Fruit fly (Drosophila melanogaster) whole organism, embryonic: ENCODE results near the gene CG6398.

Source experiments
- Aef1 ChIP-seq: fragments of 200-800 bp; sonication (Bioruptor generic); IDR thresholded peaks from 3 replicates; pipeline ENCODE4 v1.3.6; 2022; ENCODE audit warnings: missing biosample characterization, missing genetic modification characterization
- BEAF-32 ChIP-seq: fragments of 200-800 bp; sonication (Bioruptor generic); optimal IDR thresholded peaks from 3 replicates; lab custom pipeline; 2017; ENCODE audit warnings: missing biosample characterization, missing genetic modification characterization, mild to moderate bottlenecking, moderate library complexity, missing genetic modification reagents
- BtbVII ChIP-seq: fragments of 200-800 bp; sonication (Bioruptor generic); optimal IDR thresholded peaks from 3 replicates; lab custom pipeline; 2017; ENCODE audit warnings: missing biosample characterization, mild to moderate bottlenecking, missing genetic modification characterization
- CG12071 ChIP-seq: fragments of 200-800 bp; sonication (Bioruptor generic); optimal IDR thresholded peaks from 3 replicates; lab custom pipeline; 2018; ENCODE audit warnings: missing biosample characterization, mild to moderate bottlenecking, missing genetic modification characterization
- CG12769 ChIP-seq: fragments of 200-800 bp; sonication (Bioruptor generic); optimal IDR thresholded peaks from 2 replicates; lab custom pipeline; 2019; ENCODE audit warnings: missing biosample characterization, mild to moderate bottlenecking, missing genetic modification characterization, moderate library complexity
- CG12942 ChIP-seq: fragments of 200-800 bp; sonication (Bioruptor generic); optimal IDR thresholded peaks from 3 replicates; lab custom pipeline; 2016; ENCODE audit warnings: missing biosample characterization, missing genetic modification characterization
- CG13624 ChIP-seq: fragments of 200-800 bp; sonication (Bioruptor generic); optimal IDR thresholded peaks from 2 replicates; lab custom pipeline; 2016; ENCODE audit warnings: missing biosample characterization, missing genetic modification characterization
- CG14050 ChIP-seq: fragments of 200-800 bp; sonication (Bioruptor generic); IDR thresholded peaks from 3 replicates; pipeline ENCODE4 v1.3.6; 2022; ENCODE audit warnings: missing biosample characterization, missing genetic modification characterization
- CG15601 ChIP-seq: fragments of 200-800 bp; sonication (Bioruptor generic); optimal IDR thresholded peaks from 3 replicates; lab custom pipeline; 2019; ENCODE audit warnings: missing biosample characterization, mild to moderate bottlenecking, missing genetic modification characterization, moderate library complexity
- CG16815 ChIP-seq: fragments of 200-800 bp; sonication (Bioruptor generic); optimal IDR thresholded peaks from 3 replicates; lab custom pipeline; 2017; ENCODE audit warnings: missing biosample characterization, mild to moderate bottlenecking, missing genetic modification characterization
- CG17328 ChIP-seq: fragments of 200-800 bp; sonication (Bioruptor generic); IDR thresholded peaks from 2 replicates; pipeline ENCODE4 v1.3.6; 2022; ENCODE audit warnings: missing biosample characterization, missing genetic modification characterization
- CG18011 ChIP-seq: fragments of 200-800 bp; sonication (Bioruptor generic); optimal IDR thresholded peaks from 2 replicates; lab custom pipeline; 2017; ENCODE audit warnings: missing biosample characterization, missing genetic modification characterization, mild to moderate bottlenecking, moderate library complexity, missing genotype
- CG30403 ChIP-seq: fragments of 200-800 bp; sonication (Bioruptor generic); optimal IDR thresholded peaks from 3 replicates; lab custom pipeline; 2016; ENCODE audit warnings: missing biosample characterization, missing genetic modification characterization
- CG3065 ChIP-seq: fragments of 200-800 bp; sonication (Bioruptor generic); optimal IDR thresholded peaks from 2 replicates; lab custom pipeline; 2016; ENCODE audit warnings: missing biosample characterization, missing genetic modification characterization
- CG4820 ChIP-seq: fragments of 200-800 bp; sonication (Bioruptor generic); optimal IDR thresholded peaks from 3 replicates; lab custom pipeline; 2016; ENCODE audit warnings: missing biosample characterization, missing genetic modification characterization
- CG6254 ChIP-seq: fragments of 200-800 bp; sonication (Bioruptor generic); optimal IDR thresholded peaks from 3 replicates; lab custom pipeline; 2017; ENCODE audit warnings: mild to moderate bottlenecking, missing biosample characterization, missing genetic modification reagents, missing genetic modification characterization
- CG6765 ChIP-seq: fragments of 200-800 bp; sonication (Bioruptor generic); optimal IDR thresholded peaks from 3 replicates; lab custom pipeline; 2017; ENCODE audit warnings: missing biosample characterization, mild to moderate bottlenecking, missing genetic modification characterization
- CG7271 ChIP-seq: fragments of 200-800 bp; sonication (Bioruptor generic); optimal IDR thresholded peaks from 2 replicates; lab custom pipeline; 2018; ENCODE audit warnings: missing biosample characterization, mild to moderate bottlenecking, missing genetic modification characterization, moderate library complexity
- CG7839 ChIP-seq: fragments of 200-800 bp; sonication (Bioruptor generic); optimal IDR thresholded peaks from 3 replicates; lab custom pipeline; 2018; ENCODE audit warnings: missing biosample characterization, mild to moderate bottlenecking, missing genetic modification characterization, moderate library complexity
- CG7928 ChIP-seq: fragments of 200-800 bp; sonication (Bioruptor generic); optimal IDR thresholded peaks from 2 replicates; lab custom pipeline; 2017; ENCODE audit warnings: missing biosample characterization, mild to moderate bottlenecking, missing genetic modification characterization
- CG8359 ChIP-seq: fragments of 200-800 bp; sonication (Bioruptor generic); optimal IDR thresholded peaks from 2 replicates; lab custom pipeline; 2017; ENCODE audit warnings: missing biosample characterization, mild to moderate bottlenecking, missing genetic modification characterization, borderline replicate concordance
- Camta ChIP-seq: fragments of 200-800 bp; sonication (Bioruptor generic); optimal IDR thresholded peaks from 2 replicates; lab custom pipeline; 2016; ENCODE audit warnings: missing biosample characterization, missing genetic modification characterization
- D19A ChIP-seq: fragments of 200-800 bp; optimal IDR thresholded peaks from 3 replicates; lab custom pipeline; 2019; ENCODE audit warnings: missing biosample characterization, mild to moderate bottlenecking, missing genetic modification characterization, moderate library complexity
- HLHmδ ChIP-seq: fragments of 200-800 bp; sonication (Bioruptor generic); optimal IDR thresholded peaks from 2 replicates; lab custom pipeline; 2018; ENCODE audit warnings: missing biosample characterization, mild to moderate bottlenecking, missing genetic modification characterization, moderate library complexity
- Mes4 ChIP-seq: fragments of 200-800 bp; sonication (Bioruptor generic); optimal IDR thresholded peaks from 2 replicates; lab custom pipeline; 2016; ENCODE audit warnings: missing biosample characterization, missing genetic modification characterization
- NC2β ChIP-seq: fragments of 200-800 bp; sonication (Bioruptor generic); optimal IDR thresholded peaks from 2 replicates; lab custom pipeline; 2016; ENCODE audit warnings: missing biosample characterization, missing genetic modification characterization
- Neu2 ChIP-seq: fragments of 200-800 bp; sonication (Bioruptor generic); optimal IDR thresholded peaks from 3 replicates; lab custom pipeline; 2016; ENCODE audit warnings: missing biosample characterization, missing genetic modification characterization, borderline replicate concordance
- Six4 ChIP-seq: fragments of 200-800 bp; sonication (Bioruptor generic); optimal IDR thresholded peaks from 2 replicates; lab custom pipeline; 2016; ENCODE audit warnings: missing biosample characterization, missing genetic modification characterization
- Sry-β ChIP-seq: fragments of 200-800 bp; sonication (Bioruptor generic); optimal IDR thresholded peaks from 2 replicates; lab custom pipeline; 2018; ENCODE audit warnings: missing biosample characterization, mild to moderate bottlenecking, missing genetic modification characterization, moderate library complexity
- bsh ChIP-seq, 2 experiments: fragments of 200-800 bp; sonication (Bioruptor generic); optimal IDR thresholded peaks; 2 replicates each; lab custom pipeline; 2017 to 2018; ENCODE audit warnings: mild to moderate bottlenecking in 2 of 2, missing biosample characterization in 2 of 2, missing genetic modification characterization in 2 of 2, moderate library complexity in 1 of 2
- cato ChIP-seq: fragments of 200-800 bp; sonication (Bioruptor generic); optimal IDR thresholded peaks from 2 replicates; lab custom pipeline; 2016; ENCODE audit warnings: missing biosample characterization, missing genetic modification characterization, borderline replicate concordance
- chm ChIP-seq: fragments of 200-800 bp; sonication (Bioruptor generic); IDR thresholded peaks from 2 replicates; pipeline ENCODE4 v1.3.6; 2022; ENCODE audit warnings: missing biosample characterization, missing genetic modification characterization
- cwo ChIP-seq: fragments of 200-800 bp; sonication (Bioruptor generic); optimal IDR thresholded peaks from 3 replicates; lab custom pipeline; 2017; ENCODE audit warnings: missing biosample characterization, missing genetic modification characterization, mild to moderate bottlenecking, moderate library complexity, missing genetic modification reagents
- dimm ChIP-seq: fragments of 200-800 bp; sonication (Bioruptor generic); IDR thresholded peaks from 2 replicates; pipeline ENCODE4 v1.3.6; 2022; ENCODE audit warnings: missing biosample characterization, missing genetic modification characterization
- dpn ChIP-seq, 2 experiments: fragments of 200-800 bp; sonication (Bioruptor generic); optimal IDR thresholded peaks; 3 replicates each; lab custom pipeline; 2016; ENCODE audit warnings: missing biosample characterization in 2 of 2, missing genetic modification characterization in 2 of 2
- dysf ChIP-seq: fragments of 200-800 bp; sonication (Bioruptor generic); IDR thresholded peaks from 3 replicates; pipeline ENCODE4 v1.3.6; 2022; ENCODE audit warnings: missing biosample characterization, missing genetic modification characterization
- hb ChIP-seq: fragments of 200-800 bp; sonication (Bioruptor generic); IDR thresholded peaks from 3 replicates; pipeline ENCODE4 v1.3.6; 2022; ENCODE audit warnings: missing biosample characterization, missing genetic modification characterization; ENCODE audit not compliant: partially characterized antibody
- knrl ChIP-seq: fragments of 200-800 bp; sonication (Bioruptor generic); IDR thresholded peaks from 3 replicates; pipeline ENCODE4 v1.3.6; 2022; ENCODE audit warnings: missing biosample characterization, missing genetic modification characterization; ENCODE audit not compliant: partially characterized antibody
- nerfin-1 ChIP-seq: fragments of 200-800 bp; sonication (Bioruptor generic); optimal IDR thresholded peaks from 3 replicates; lab custom pipeline; 2019; ENCODE audit warnings: missing biosample characterization, mild to moderate bottlenecking, missing genetic modification characterization, moderate library complexity
- otp ChIP-seq: fragments of 200-800 bp; sonication (Bioruptor generic); IDR thresholded peaks from 3 replicates; pipeline ENCODE4, ENCODE4 v1.3.6; 2022; ENCODE audit warnings: missing biosample characterization, missing genetic modification characterization
- p53 ChIP-seq: fragments of 200-800 bp; sonication (Bioruptor generic); optimal IDR thresholded peaks from 2 replicates; lab custom pipeline; 2016; ENCODE audit warnings: missing biosample characterization, missing genetic modification characterization
- sc ChIP-seq, 3 experiments: fragments of >200 bp in 2 of 3; fragments of 200-800 bp in 1 of 3; sonication (Bioruptor generic) in 1 of 3; optimal IDR thresholded peaks; 2 replicates in 2 of 3; 3 replicates in 1 of 3; lab custom pipeline; 2017; ENCODE audit warnings: mild to moderate bottlenecking in 1 of 3, missing biosample characterization in 1 of 3, missing genetic modification characterization in 1 of 3, missing genetic modification reagents in 1 of 3
- shn ChIP-seq: fragments of 200-800 bp; sonication (Bioruptor generic); optimal IDR thresholded peaks from 3 replicates; lab custom pipeline; 2016; ENCODE audit warnings: missing biosample characterization, missing genetic modification characterization
- trh ChIP-seq: fragments of 200-800 bp; sonication (Bioruptor generic); optimal IDR thresholded peaks from 2 replicates; lab custom pipeline; 2016; ENCODE audit warnings: missing biosample characterization, missing genetic modification characterization
- usp ChIP-seq: fragments of >200 bp; optimal IDR thresholded peaks from 2 replicates; lab custom pipeline; 2017; ENCODE audit warnings: missing biosample characterization, missing genetic modification characterization
- vnd ChIP-seq: fragments of 200-800 bp; sonication (Bioruptor generic); IDR thresholded peaks from 3 replicates; pipeline ENCODE4 v1.3.6; 2022; ENCODE audit warnings: missing biosample characterization, missing genetic modification characterization; ENCODE audit not compliant: partially characterized antibody
- vvl ChIP-seq: fragments of 200-800 bp; sonication (Bioruptor generic); IDR thresholded peaks from 2 replicates; pipeline ENCODE4 v1.3.6; 2022; ENCODE audit warnings: missing biosample characterization, missing genetic modification characterization

The CG6398 gene

dm6 chrX:17829083-17829997, 1.3 kb upstream of the CG6398 start (continued):
- TF ChIP-seq HLHmδ (GFP tag; lab: Kevin White, UChicago) (no peak), BEAF-32 (GFP tag; lab: Kevin White, UChicago) (no peak), CG4820 (GFP tag; lab: Kevin White, UChicago) (peak; percentile 54), CG12769 (tag; lab: Kevin White, UChicago) (no peak), CG7271 (peak; percentile 61), CG12942 (GFP tag; lab: Kevin White, UChicago) (peak; percentile 24), D19A (tag; lab: Kevin White, UChicago) (peak; percentile 81), CG16815 (GFP tag; lab: Kevin White, UChicago) (peak; percentile 53), CG30403 (peak; percentile 56), Six4 (GFP tag; lab: Kevin White, UChicago) (peak; percentile 29), otp (GFP tag; lab: Robert Waterston, UW) (no peak), usp (GFP tag; lab: Kevin White, UChicago) (no peak), CG13624 (no peak), Sry-β (GFP tag; lab: Kevin White, UChicago) (no peak), vnd (GFP tag; lab: Robert Waterston, UW) (no peak), bsh (GFP tag; optimal IDR thresholded peaks at IDR 0.05; lab: Kevin White, UChicago) (peak; percentile 29 to 76), dimm (GFP tag; lab: Robert Waterston, UW) (no peak), Camta (GFP tag; lab: Kevin White, UChicago) (peak; percentile 52), Neu2 (GFP tag; lab: Kevin White, UChicago) (no peak), BtbVII (GFP tag; lab: Kevin White, UChicago) (no peak), shn (GFP tag; lab: Kevin White, UChicago) (no peak), chm (GFP tag; lab: Robert Waterston, UW) (0 out of 2 replicates have a peak, but pooled peaks have one; percentile 19), p53 (GFP tag; lab: Kevin White, UChicago) (peak; percentile 80), CG18011 (GFP tag; lab: Kevin White, UChicago) (no peak), trh (GFP tag; lab: Kevin White, UChicago) (no peak), dpn (GFP tag; optimal IDR thresholded peaks at IDR 0.05; lab: Kevin White, UChicago) (no peak), Aef1 (GFP tag; lab: Robert Waterston, UW) (no peak), CG6765 (GFP tag; lab: Kevin White, UChicago) (no peak), dysf (GFP tag; lab: Robert Waterston, UW) (no peak; the same call in 2 of the 3 replicates), CG14050 (GFP tag; lab: Robert Waterston, UW) (no peak), CG15601 (tag; lab: Kevin White, UChicago) (peak; percentile 77), vvl (GFP tag; lab: Robert Waterston, UW) (no peak; the same call in 1 of the 2 replicates), sc (optimal IDR thresholded peaks at IDR 0.05; lab: Kevin White, UChicago) (no peak), sc (GFP tag; optimal IDR thresholded peaks at IDR 0.05; lab: Kevin White, UChicago) (peak; percentile 74), CG8359 (GFP tag; lab: Kevin White, UChicago) (peak; percentile 63), hb (no peak), knrl (GFP tag; lab: Robert Waterston, UW) (no peak), nerfin-1 (peak; percentile 63), CG3065 (GFP tag; lab: Kevin White, UChicago) (no peak), CG7928 (no peak), CG17328 (GFP tag; lab: Robert Waterston, UW) (peak; percentile 60), cato (GFP tag; lab: Kevin White, UChicago) (no peak), CG7839 (tag; lab: Kevin White, UChicago) (peak; percentile 74), cwo (GFP tag; lab: Kevin White, UChicago) (no peak), NC2β (GFP tag; lab: Kevin White, UChicago) (no peak), CG12071 (GFP tag; lab: Kevin White, UChicago) (no peak), CG6254 (GFP tag; lab: Kevin White, UChicago) (peak; percentile 53), Mes4 (peak; percentile 28)
